Fruit fly (Drosophila melanogaster) whole organism, wandering third instar larva: ENCODE measurements around the gene Cyp310a1.

Source experiments
- Abd-B ChIP-seq: fragments of >200 bp; optimal IDR thresholded peaks from 2 replicates; lab custom pipeline; 2017; ENCODE audit warnings: missing biosample characterization, missing genetic modification characterization
- Dif ChIP-seq: fragments of 200-275, 200-300 bp; sonication (Bioruptor generic); optimal IDR thresholded peaks from 2 replicates; lab custom pipeline; 2018; ENCODE audit warnings: missing biosample characterization, missing genetic modification characterization; ENCODE audit not compliant: partially characterized antibody
- GATAd ChIP-seq: sonication (Bioruptor generic); optimal IDR thresholded peaks from 2 replicates; lab custom pipeline; 2016; ENCODE audit warnings: missing biosample characterization, missing genetic modification characterization
- Hnf4 ChIP-seq: fragments of 200-800 bp; sonication (Bioruptor generic); optimal IDR thresholded peaks from 2 replicates; lab custom pipeline; 2016; ENCODE audit warnings: missing biosample characterization, mild to moderate bottlenecking, missing genetic modification characterization
- fru ChIP-seq: fragments of 200-800 bp; sonication (Bioruptor generic); optimal IDR thresholded peaks from 3 replicates; lab custom pipeline; 2016; ENCODE audit warnings: missing biosample characterization, mild to moderate bottlenecking, missing genetic modification characterization
- h ChIP-seq: fragments of 200-800 bp; sonication (Bioruptor generic); optimal IDR thresholded peaks from 3 replicates; lab custom pipeline; 2016; ENCODE audit warnings: missing biosample characterization, mild to moderate bottlenecking, missing genetic modification characterization
- pan ChIP-seq: fragments of >200 bp; optimal IDR thresholded peaks from 2 replicates; lab custom pipeline; 2017
- sage ChIP-seq: fragments of 200-800 bp; sonication (Bioruptor generic); optimal IDR thresholded peaks from 2 replicates; lab custom pipeline; 2016; ENCODE audit warnings: missing biosample characterization, mild to moderate bottlenecking, missing genetic modification characterization
- usp ChIP-seq: fragments of >200 bp; optimal IDR thresholded peaks from 2 replicates; lab custom pipeline; 2017; ENCODE audit warnings: missing biosample characterization, missing genetic modification characterization
- woc ChIP-seq: sonication (Bioruptor generic); optimal IDR thresholded peaks from 2 replicates; lab custom pipeline; 2016; ENCODE audit warnings: missing biosample characterization, mild to moderate bottlenecking, missing genetic modification characterization

- TF ChIP-seq Dif (no peak), usp (GFP tag; lab: Kevin White, UChicago) (no peak), Abd-B (GFP tag; lab: Kevin White, UChicago) (no peak), pan (lab: Kevin White, UChicago) (no peak), woc (GFP tag; lab: Kevin White, UChicago) (no peak), sage (GFP tag; lab: Kevin White, UChicago) (no peak), GATAd (no peak), Hnf4 (GFP tag; lab: Kevin White, UChicago) (peak; percentile 10), fru (GFP tag; lab: Kevin White, UChicago) (peak; percentile 15), h (peak; percentile 38)
These were observed 27.8 kb downstream of the Cyp310a1 start for dm6 chr2L:18625009-18625408.
